Worm (Caenorhabditis elegans) whole organism, L4/young adult: ENCODE data around the gene F10E9.5.

Experiments used
- W03F9.2 ChIP-seq: fragments of 150-350 bp; optimal IDR thresholded peaks from 2 replicates; lab custom pipeline; 2014; ENCODE audit warnings: missing biosample characterization, missing genetic modification characterization
- dao-5 ChIP-seq: sonication (generic microtip); optimal IDR thresholded peaks from 2 replicates; lab custom pipeline; 2016; ENCODE audit warnings: missing genotype, missing genetic modification characterization, moderate library complexity, missing compliant biosample characterization
- him-1 ChIP-seq: sonication (generic microtip); optimal IDR thresholded peaks from 2 replicates; lab custom pipeline; 2016; ENCODE audit warnings: missing genotype, missing genetic modification reagents, missing genetic modification characterization, missing compliant biosample characterization

DNA sequence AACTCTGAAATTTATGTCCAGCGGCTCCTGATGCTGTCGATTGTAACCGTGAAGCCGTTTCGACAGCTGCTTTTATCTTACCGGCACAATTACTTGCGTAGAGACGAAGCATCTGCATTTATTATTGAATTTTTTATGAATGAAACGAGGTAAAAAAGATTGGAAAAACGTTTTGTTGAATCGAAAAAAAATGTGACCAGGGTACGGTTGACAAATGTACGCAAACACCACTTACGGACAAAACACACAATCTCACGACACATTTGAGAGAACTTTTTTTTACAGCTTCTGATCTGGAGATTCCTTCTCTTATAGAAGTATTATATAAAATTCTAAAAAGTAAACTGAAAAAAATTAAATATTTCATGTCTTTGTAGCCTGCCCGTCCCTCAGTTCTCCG lies 24.4 kb downstream of the F10E9.5 start, which contains the start of the genes mrps-18A and ZC262.2:
- TF ChIP-seq him-1 (tag; lab: Kevin White, UChicago) (no peak), W03F9.2 (peak; percentile 19), dao-5 (no peak)
